In genomic region chrX:10515323-10515853, dm6 we compare ENCODE assay signal across 1 fruit fly cellular context.
TF ChIP-seq lines count a peak whose summit lies in the region.

No protein-coding gene starts in this region.

TF ChIP-seq in whole organism, embryonic, 481 proteins besides CTCF, POLR2A, EP300 and RAD21 (continued from another document and continues in another):
- TF ChIP-seq hbn (GFP tag; IDR thresholded peaks at IDR 0.05; lab: Robert Waterston, UW; ENCODE audit: partially characterized antibody), result no peak
- no peak for TF ChIP-seq pho (GFP tag; optimal IDR thresholded peaks at IDR 0.05; lab: Kevin White, UChicago)
- no peak for TF ChIP-seq CG15073 (GFP tag; optimal IDR thresholded peaks at IDR 0.05; lab: Kevin White, UChicago)
- TF ChIP-seq Sin3A (optimal IDR thresholded peaks at IDR 0.05; lab: Kevin White, UChicago), result no peak
- peak; percentile 21 for TF ChIP-seq Usf (GFP tag; optimal IDR thresholded peaks at IDR 0.05; lab: Kevin White, UChicago)
- TF ChIP-seq Ada2b (GFP tag; IDR thresholded peaks at IDR 0.05; lab: Robert Waterston, UW), result peak; percentile 33; the same call in 1 of the 2 replicates
- TF ChIP-seq CG11560 (tag; IDR thresholded peaks at IDR 0.05; lab: Robert Waterston, UW), result no peak
- TF ChIP-seq stwl (tag; optimal IDR thresholded peaks at IDR 0.05; lab: Kevin White, UChicago), result peak; percentile 18
- no peak for TF ChIP-seq Poxn (GFP tag; IDR thresholded peaks at IDR 0.05; lab: Robert Waterston, UW)
- TF ChIP-seq Six4 (GFP tag; optimal IDR thresholded peaks at IDR 0.05; lab: Kevin White, UChicago), result peak; percentile 34
- peak; percentile 47 to 70 for TF ChIP-seq chif (GFP tag; optimal IDR thresholded peaks at IDR 0.05; lab: Kevin White, UChicago)
- no peak for TF ChIP-seq ap (GFP tag; IDR thresholded peaks at IDR 0.05; lab: Robert Waterston, UW)
- no peak for TF ChIP-seq Bteb2 (GFP tag; optimal IDR thresholded peaks at IDR 0.05; lab: Kevin White, UChicago)
- peak; percentile 44; the same call in 1 of the 2 replicates for TF ChIP-seq Ptx1 (GFP tag; IDR thresholded peaks at IDR 0.05; lab: Robert Waterston, UW)
- TF ChIP-seq H15 (GFP tag; IDR thresholded peaks at IDR 0.05; lab: Robert Waterston, UW), result peak; percentile 34; the same call in 1 of the 3 replicates
- TF ChIP-seq aop (GFP tag; IDR thresholded peaks at IDR 0.05; lab: Robert Waterston, UW), result 0 out of 2 replicates have a peak, but pooled peaks have one; percentile 11
- peak; percentile 21 for TF ChIP-seq Sox100B (GFP tag; optimal IDR thresholded peaks at IDR 0.05; lab: Kevin White, UChicago)
- peak; percentile 88 for TF ChIP-seq twi (tag; optimal IDR thresholded peaks at IDR 0.05; lab: Kevin White, UChicago)
- no peak for TF ChIP-seq HmgZ (tag; optimal IDR thresholded peaks at IDR 0.05; lab: Kevin White, UChicago)
- no peak for TF ChIP-seq Fer3 (tag; optimal IDR thresholded peaks at IDR 0.05; lab: Kevin White, UChicago)
- TF ChIP-seq slou (GFP tag; optimal IDR thresholded peaks at IDR 0.05; lab: Kevin White, UChicago), result no peak
- peak; percentile 34; the same call in 1 of the 2 replicates for TF ChIP-seq stc (GFP tag; IDR thresholded peaks at IDR 0.05; lab: Robert Waterston, UW)
- no peak for TF ChIP-seq yki (optimal IDR thresholded peaks at IDR 0.05; lab: Kevin White, UChicago)
- no peak for TF ChIP-seq HLH3B (GFP tag; IDR thresholded peaks at IDR 0.05; lab: Robert Waterston, UW)
- peak; percentile 51 for TF ChIP-seq chn (GFP tag; optimal IDR thresholded peaks at IDR 0.05; lab: Kevin White, UChicago)
- TF ChIP-seq insv (GFP tag; optimal IDR thresholded peaks at IDR 0.05; lab: Kevin White, UChicago), result no peak
- no peak for TF ChIP-seq Aef1 (GFP tag; IDR thresholded peaks at IDR 0.05; lab: Robert Waterston, UW)
- TF ChIP-seq CG3838 (GFP tag; optimal IDR thresholded peaks at IDR 0.05; lab: Kevin White, UChicago), result no peak
- no peak; the same call in 1 of the 2 replicates for TF ChIP-seq CG6272 (GFP tag; IDR thresholded peaks at IDR 0.05; lab: Robert Waterston, UW)
- TF ChIP-seq zf30C (GFP tag; optimal IDR thresholded peaks at IDR 0.05; lab: Kevin White, UChicago), result peak; percentile 65
- TF ChIP-seq CG6813 (GFP tag; optimal IDR thresholded peaks at IDR 0.05; lab: Kevin White, UChicago), result peak; percentile 36
- peak; percentile 32; the same call in 1 of the 2 replicates for TF ChIP-seq ranshi (GFP tag; IDR thresholded peaks at IDR 0.05; lab: Robert Waterston, UW)
- TF ChIP-seq CG10462 (GFP tag; optimal IDR thresholded peaks at IDR 0.05; lab: Kevin White, UChicago), result no peak
- peak; percentile 93 for TF ChIP-seq Med (GFP tag; lab: Kevin White, UChicago)
- TF ChIP-seq CG30020 (tag; optimal IDR thresholded peaks at IDR 0.05; lab: Kevin White, UChicago), result peak; percentile 5
- peak; percentile 31 for TF ChIP-seq CG12391 (tag; optimal IDR thresholded peaks at IDR 0.05; lab: Kevin White, UChicago)
- no peak for TF ChIP-seq knrl (GFP tag; IDR thresholded peaks at IDR 0.05; lab: Robert Waterston, UW; ENCODE audit: partially characterized antibody)
- TF ChIP-seq CG12155 (GFP tag; optimal IDR thresholded peaks at IDR 0.05; lab: Kevin White, UChicago), result peak; percentile 26
- TF ChIP-seq CG6254 (GFP tag; optimal IDR thresholded peaks at IDR 0.05; lab: Kevin White, UChicago), result peak; percentile 39
- no peak for TF ChIP-seq pros (GFP tag; optimal IDR thresholded peaks at IDR 0.05; lab: Kevin White, UChicago)
- TF ChIP-seq Nf-YB (GFP tag; optimal IDR thresholded peaks at IDR 0.05; lab: Kevin White, UChicago), result peak; percentile 3
- TF ChIP-seq lov (optimal IDR thresholded peaks at IDR 0.05; lab: Kevin White, UChicago), result no peak
- peak; percentile 69; the same call in 2 of the 3 replicates for TF ChIP-seq lov (GFP tag; IDR thresholded peaks at IDR 0.05; lab: Robert Waterston, UW)
- no peak for TF ChIP-seq D (optimal IDR thresholded peaks at IDR 0.05; lab: Kevin White, UChicago)
- peak; percentile 54 for TF ChIP-seq D (GFP tag; optimal IDR thresholded peaks at IDR 0.05; lab: Kevin White, UChicago)
- TF ChIP-seq CG7839 (tag; optimal IDR thresholded peaks at IDR 0.05; lab: Kevin White, UChicago), result peak; percentile 75
- TF ChIP-seq gsb-n (tag; optimal IDR thresholded peaks at IDR 0.05; lab: Kevin White, UChicago), result peak; percentile 4
- peak; percentile 9 for TF ChIP-seq Sry-δ (GFP tag; optimal IDR thresholded peaks at IDR 0.05; lab: Kevin White, UChicago)
- no peak for TF ChIP-seq wor (GFP tag; IDR thresholded peaks at IDR 0.05; lab: Robert Waterston, UW)
- no peak for TF ChIP-seq ERR (GFP tag; optimal IDR thresholded peaks at IDR 0.05; lab: Kevin White, UChicago)
- TF ChIP-seq Sox102F (GFP tag; optimal IDR thresholded peaks at IDR 0.05; lab: Kevin White, UChicago), result peak; percentile 41
- TF ChIP-seq cas (GFP tag; IDR thresholded peaks at IDR 0.05; lab: Robert Waterston, UW), result no peak
- peak; percentile 20 for TF ChIP-seq Lhr (GFP tag; optimal IDR thresholded peaks at IDR 0.05; lab: Kevin White, UChicago)
- TF ChIP-seq NC2α (GFP tag; optimal IDR thresholded peaks at IDR 0.05; lab: Kevin White, UChicago), result no peak
- TF ChIP-seq grau (tag; optimal IDR thresholded peaks at IDR 0.05; lab: Kevin White, UChicago), result peak; percentile 42
- peak; percentile 9 for TF ChIP-seq Spps (tag; optimal IDR thresholded peaks at IDR 0.05; lab: Kevin White, UChicago)
- TF ChIP-seq D19A (tag; optimal IDR thresholded peaks at IDR 0.05; lab: Kevin White, UChicago), result peak; percentile 51
- peak; percentile 42; the same call in 1 of the 2 replicates for TF ChIP-seq E2f1 (GFP tag; IDR thresholded peaks at IDR 0.05; lab: Robert Waterston, UW)
- TF ChIP-seq danr (GFP tag; IDR thresholded peaks at IDR 0.05; lab: Robert Waterston, UW), result 0 out of 2 replicates have a peak, but pooled peaks have one; percentile 45
- peak; percentile 51 for TF ChIP-seq CG10209 (GFP tag; optimal IDR thresholded peaks at IDR 0.05; lab: Kevin White, UChicago)
- peak; percentile 79 for TF ChIP-seq CG17829 (tag; optimal IDR thresholded peaks at IDR 0.05; lab: Kevin White, UChicago)
- no peak for TF ChIP-seq CG11398 (GFP tag; optimal IDR thresholded peaks at IDR 0.05; lab: Kevin White, UChicago)
- no peak for TF ChIP-seq CG13123 (GFP tag; optimal IDR thresholded peaks at IDR 0.05; lab: Kevin White, UChicago)
- TF ChIP-seq CG1647 (GFP tag; optimal IDR thresholded peaks at IDR 0.05; lab: Kevin White, UChicago), result peak; percentile 26
- peak; percentile 65 for TF ChIP-seq CG31441 (GFP tag; IDR thresholded peaks at IDR 0.05; lab: Robert Waterston, UW)
- TF ChIP-seq Dll (GFP tag; IDR thresholded peaks at IDR 0.05; lab: Robert Waterston, UW; ENCODE audit: partially characterized antibody), result no peak
- TF ChIP-seq CG4820 (GFP tag; optimal IDR thresholded peaks at IDR 0.05; lab: Kevin White, UChicago), result peak; percentile 65
- no peak for TF ChIP-seq pb (GFP tag; optimal IDR thresholded peaks at IDR 0.05; lab: Kevin White, UChicago)
- no peak for TF ChIP-seq hth (optimal IDR thresholded peaks at IDR 0.05; lab: Kevin White, UChicago)
- TF ChIP-seq CG18599 (GFP tag; optimal IDR thresholded peaks at IDR 0.05; lab: Kevin White, UChicago), result no peak
- TF ChIP-seq unpg (GFP tag; optimal IDR thresholded peaks at IDR 0.05; lab: Kevin White, UChicago), result peak; percentile 44
- peak; percentile 61 for TF ChIP-seq trem (tag; optimal IDR thresholded peaks at IDR 0.05; lab: Kevin White, UChicago)
- TF ChIP-seq schlank (tag; optimal IDR thresholded peaks at IDR 0.05; lab: Kevin White, UChicago), result no peak
- no peak for TF ChIP-seq CG14965 (GFP tag; optimal IDR thresholded peaks at IDR 0.05; lab: Kevin White, UChicago; ENCODE audit: borderline replicate concordance)
- TF ChIP-seq Hmr (GFP tag; optimal IDR thresholded peaks at IDR 0.05; lab: Kevin White, UChicago), result no peak
- TF ChIP-seq Stat92E (GFP tag; optimal IDR thresholded peaks at IDR 0.05; lab: Kevin White, UChicago), result peak in 1 of 3 experiments; percentile 47
- peak; percentile 18 for TF ChIP-seq CG2875 (GFP tag; optimal IDR thresholded peaks at IDR 0.05; lab: Kevin White, UChicago)
- TF ChIP-seq Vsx1 (GFP tag; optimal IDR thresholded peaks at IDR 0.05; lab: Kevin White, UChicago), result no peak
- TF ChIP-seq CG7556 (GFP tag; optimal IDR thresholded peaks at IDR 0.05; lab: Kevin White, UChicago), result peak; percentile 40
- TF ChIP-seq ems (GFP tag; optimal IDR thresholded peaks at IDR 0.05; lab: Kevin White, UChicago), result peak; percentile 39
- TF ChIP-seq ac (GFP tag; optimal IDR thresholded peaks at IDR 0.05; lab: Kevin White, UChicago), result peak; percentile 69
- no peak for TF ChIP-seq ato (GFP tag; IDR thresholded peaks at IDR 0.05; lab: Robert Waterston, UW; ENCODE audit: partially characterized antibody)
- TF ChIP-seq bcd (GFP tag; optimal IDR thresholded peaks at IDR 0.05; lab: Kevin White, UChicago), result peak; percentile 45
- TF ChIP-seq ssp (GFP tag; IDR thresholded peaks at IDR 0.05; lab: Robert Waterston, UW), result peak; percentile 28; the same call in 1 of the 2 replicates
- TF ChIP-seq CG1024 (GFP tag; IDR thresholded peaks at IDR 0.05; lab: Robert Waterston, UW), result peak; percentile 58
- TF ChIP-seq Tbp (GFP tag; optimal IDR thresholded peaks at IDR 0.05; lab: Kevin White, UChicago), result no peak
- peak; percentile 17 for TF ChIP-seq jing (GFP tag; optimal IDR thresholded peaks at IDR 0.05; lab: Kevin White, UChicago)
- peak; percentile 48 for TF ChIP-seq NC2β (GFP tag; optimal IDR thresholded peaks at IDR 0.05; lab: Kevin White, UChicago)
- TF ChIP-seq Hr39 (optimal IDR thresholded peaks at IDR 0.05; lab: Kevin White, UChicago), result no peak
- no peak for TF ChIP-seq emc (GFP tag; optimal IDR thresholded peaks at IDR 0.05; lab: Kevin White, UChicago)
- peak; percentile 76 for TF ChIP-seq dmrt11E (tag; optimal IDR thresholded peaks at IDR 0.05; lab: Kevin White, UChicago)
- no peak for TF ChIP-seq Dip2 (GFP tag; IDR thresholded peaks at IDR 0.05; lab: Robert Waterston, UW)
- no peak for TF ChIP-seq CG4617 (GFP tag; optimal IDR thresholded peaks at IDR 0.05; lab: Kevin White, UChicago; ENCODE audit: borderline replicate concordance)
- TF ChIP-seq CG6765 (GFP tag; optimal IDR thresholded peaks at IDR 0.05; lab: Kevin White, UChicago), result no peak
- TF ChIP-seq gsb (GFP tag; IDR thresholded peaks at IDR 0.05; lab: Robert Waterston, UW), result 0 out of 2 replicates have a peak, but pooled peaks have one; percentile 18
- peak; percentile 25 for TF ChIP-seq Atf-2 (GFP tag; optimal IDR thresholded peaks at IDR 0.05; lab: Kevin White, UChicago)
- TF ChIP-seq CG4404 (GFP tag; IDR thresholded peaks at IDR 0.05; lab: Robert Waterston, UW), result peak; percentile 91
- TF ChIP-seq mam (GFP tag; optimal IDR thresholded peaks at IDR 0.05; lab: Kevin White, UChicago), result peak; percentile 30
- TF ChIP-seq CG3163 (GFP tag; optimal IDR thresholded peaks at IDR 0.05; lab: Kevin White, UChicago), result no peak
- TF ChIP-seq CG8089 (GFP tag; optimal IDR thresholded peaks at IDR 0.05; lab: Kevin White, UChicago), result no peak
- no peak for TF ChIP-seq CG34224 (GFP tag; IDR thresholded peaks at IDR 0.05; lab: Robert Waterston, UW; ENCODE audit: partially characterized antibody)
- TF ChIP-seq CG4424 (GFP tag; optimal IDR thresholded peaks at IDR 0.05; lab: Kevin White, UChicago), result peak; percentile 62
- TF ChIP-seq dmrt99B (tag; optimal IDR thresholded peaks at IDR 0.05; lab: Kevin White, UChicago), result peak; percentile 71
- no peak for TF ChIP-seq sug (tag; optimal IDR thresholded peaks at IDR 0.05; lab: Kevin White, UChicago)
- TF ChIP-seq CG5180 (GFP tag; optimal IDR thresholded peaks at IDR 0.05; lab: Kevin White, UChicago), result peak; percentile 5
- TF ChIP-seq nom (GFP tag; optimal IDR thresholded peaks at IDR 0.05; lab: Kevin White, UChicago), result peak; percentile 17
- no peak for TF ChIP-seq BEAF-32 (GFP tag; optimal IDR thresholded peaks at IDR 0.05; lab: Kevin White, UChicago)
- TF ChIP-seq CG9609 (GFP tag; optimal IDR thresholded peaks at IDR 0.05; lab: Kevin White, UChicago), result peak; percentile 29
- peak; percentile 63 for TF ChIP-seq phol (tag; optimal IDR thresholded peaks at IDR 0.05; lab: Kevin White, UChicago)
- no peak for TF ChIP-seq CG13894 (tag; optimal IDR thresholded peaks at IDR 0.05; lab: Kevin White, UChicago)
- TF ChIP-seq dysf (GFP tag; IDR thresholded peaks at IDR 0.05; lab: Robert Waterston, UW), result 0 out of 3 replicates have a peak, but pooled peaks have one; percentile 14
- peak; percentile 52; the same call in 2 of the 4 replicates for TF ChIP-seq Gug (GFP tag; IDR thresholded peaks at IDR 0.05; lab: Robert Waterston, UW)
- peak; percentile 82 for TF ChIP-seq Neu2 (GFP tag; optimal IDR thresholded peaks at IDR 0.05; lab: Kevin White, UChicago; ENCODE audit: borderline replicate concordance)
- peak; percentile 11 to 25 for TF ChIP-seq dpn (GFP tag; optimal IDR thresholded peaks at IDR 0.05; lab: Kevin White, UChicago)
- no peak for TF ChIP-seq CG8478 (optimal IDR thresholded peaks at IDR 0.05; lab: Kevin White, UChicago)
- TF ChIP-seq CG13296 (GFP tag; optimal IDR thresholded peaks at IDR 0.05; lab: Kevin White, UChicago), result no peak
- TF ChIP-seq bigmax (GFP tag; optimal IDR thresholded peaks at IDR 0.05; lab: Kevin White, UChicago), result no peak
- peak; percentile 26 for TF ChIP-seq Oli (tag; optimal IDR thresholded peaks at IDR 0.05; lab: Kevin White, UChicago)
- peak; percentile 38; the same call in 1 of the 2 replicates for TF ChIP-seq gt (GFP tag; IDR thresholded peaks at IDR 0.05; lab: Robert Waterston, UW)
- peak; percentile 77 for TF ChIP-seq Elba2 (GFP tag; optimal IDR thresholded peaks at IDR 0.05; lab: Kevin White, UChicago)
- TF ChIP-seq CG16813 (GFP tag; IDR thresholded peaks at IDR 0.05; lab: Robert Waterston, UW; ENCODE audit: partially characterized antibody), result no peak
- peak; percentile 44; the same call in 1 of the 3 replicates for TF ChIP-seq tgo (GFP tag; IDR thresholded peaks at IDR 0.05; lab: Robert Waterston, UW)
- TF ChIP-seq fu2 (GFP tag; optimal IDR thresholded peaks at IDR 0.05; lab: Kevin White, UChicago), result no peak
- TF ChIP-seq vvl (GFP tag; IDR thresholded peaks at IDR 0.05; lab: Robert Waterston, UW), result peak; percentile 84
- TF ChIP-seq pnt (GFP tag; optimal IDR thresholded peaks at IDR 0.05; lab: Kevin White, UChicago), result peak; percentile 70
- peak; percentile 53; the same call in 1 of the 3 replicates for TF ChIP-seq Mrtf (GFP tag; IDR thresholded peaks at IDR 0.05; lab: Robert Waterston, UW)
- TF ChIP-seq tna (GFP tag; IDR thresholded peaks at IDR 0.05; lab: Robert Waterston, UW; ENCODE audit: partially characterized antibody), result no peak
- TF ChIP-seq chinmo (GFP tag; IDR thresholded peaks at IDR 0.05; lab: Robert Waterston, UW; ENCODE audit: partially characterized antibody), result no peak
- peak; percentile 93 for TF ChIP-seq sens (GFP tag; lab: Kevin White, UChicago)
- TF ChIP-seq CG14667 (GFP tag; IDR thresholded peaks at IDR 0.05; lab: Robert Waterston, UW), result peak; percentile 62
- TF ChIP-seq Xrp1 (GFP tag; IDR thresholded peaks at IDR 0.05; lab: Robert Waterston, UW), result peak; percentile 87
